Fruit fly (Drosophila melanogaster) whole organism, adult: ENCODE data around the gene CG31601.

Source experiments
- CG14711 ChIP-seq: fragments of 200-800 bp; sonication (Bioruptor generic); optimal IDR thresholded peaks from 2 replicates; lab custom pipeline; 2018; ENCODE audit warnings: missing biosample characterization, mild to moderate bottlenecking, missing genetic modification characterization, moderate library complexity
- CG1620 ChIP-seq: fragments of 200-800 bp; sonication (Bioruptor generic); optimal IDR thresholded peaks from 2 replicates; lab custom pipeline; 2016; ENCODE audit warnings: missing biosample characterization, missing genetic modification characterization
- CG33017 ChIP-seq: fragments of 200-800 bp; sonication (Bioruptor generic); optimal IDR thresholded peaks from 2 replicates; lab custom pipeline; 2018; ENCODE audit warnings: missing biosample characterization, mild to moderate bottlenecking, missing genetic modification characterization, moderate library complexity
- CG5204 ChIP-seq: fragments of 200-800 bp; sonication (Bioruptor generic); optimal IDR thresholded peaks from 2 replicates; lab custom pipeline; 2016; ENCODE audit warnings: missing biosample characterization, missing genetic modification characterization
- CG7045 ChIP-seq: fragments of 200-800 bp; sonication (Bioruptor generic); optimal IDR thresholded peaks from 2 replicates; lab custom pipeline; 2017; ENCODE audit warnings: missing biosample characterization, mild to moderate bottlenecking, missing genetic modification characterization
- CG7101 ChIP-seq: fragments of 200-800 bp; sonication (Bioruptor generic); optimal IDR thresholded peaks from 2 replicates; lab custom pipeline; 2018; ENCODE audit warnings: missing biosample characterization, mild to moderate bottlenecking, missing genetic modification characterization, moderate library complexity
- Clk ChIP-seq: fragments of 200-800 bp; sonication (Bioruptor generic); optimal IDR thresholded peaks from 2 replicates; lab custom pipeline; 2017; ENCODE audit warnings: missing biosample characterization, missing genetic modification characterization
- Hr96 ChIP-seq: fragments of 200-800 bp; sonication (Bioruptor generic); optimal IDR thresholded peaks from 2 replicates; lab custom pipeline; 2016; ENCODE audit warnings: missing biosample characterization, missing genetic modification characterization
- Mnt ChIP-seq: fragments of 200-800 bp; sonication (Bioruptor generic); optimal IDR thresholded peaks from 2 replicates; lab custom pipeline; 2016; ENCODE audit warnings: missing biosample characterization, mild to moderate bottlenecking, missing genetic modification characterization
- bab1 ChIP-seq: fragments of 200-800 bp; sonication (Bioruptor generic); optimal IDR thresholded peaks from 3 replicates; lab custom pipeline; 2019; ENCODE audit warnings: missing biosample characterization, mild to moderate bottlenecking, missing genetic modification characterization, moderate library complexity
- kay ChIP-seq: fragments of 200-800 bp; sonication (Bioruptor generic); peaks from one replicate; lab custom pipeline; 2016; ENCODE audit warnings: missing biosample characterization, missing genetic modification characterization, borderline replicate concordance
- ovo ChIP-seq: fragments of 200-800 bp; sonication (Bioruptor generic); optimal IDR thresholded peaks from 2 replicates; lab custom pipeline; 2016; ENCODE audit warnings: missing biosample characterization, missing genetic modification characterization
- tj ChIP-seq: fragments of 200-800 bp; sonication (Bioruptor generic); optimal IDR thresholded peaks from 3 replicates; lab custom pipeline; 2017; ENCODE audit warnings: missing biosample characterization, mild to moderate bottlenecking, missing genetic modification characterization, moderate library complexity
- toe ChIP-seq: fragments of 200-800 bp; sonication (Bioruptor generic); optimal IDR thresholded peaks from 2 replicates; lab custom pipeline; 2016; ENCODE audit warnings: missing biosample characterization, missing genetic modification characterization

dm6 chr2L:22043777-22044176 lies at the start of gene CG31601:
- no peak for TF ChIP-seq ovo
- no peak for TF ChIP-seq bab1 (GFP tag; lab: Kevin White, UChicago)
- TF ChIP-seq CG33017 (tag; lab: Kevin White, UChicago): no peak
- TF ChIP-seq CG7045: no peak
- TF ChIP-seq CG7101 (tag; lab: Kevin White, UChicago): no peak
- no peak for TF ChIP-seq kay (GFP tag; lab: Kevin White, UChicago)
- TF ChIP-seq CG14711 (tag; lab: Kevin White, UChicago): no peak
- no peak for TF ChIP-seq CG5204 (GFP tag; lab: Kevin White, UChicago)
- no peak for TF ChIP-seq Hr96 (GFP tag; lab: Kevin White, UChicago)
- no peak for TF ChIP-seq Clk (GFP tag; lab: Kevin White, UChicago)
- TF ChIP-seq tj (GFP tag; lab: Kevin White, UChicago): no peak
- TF ChIP-seq Mnt (GFP tag; lab: Kevin White, UChicago): no peak
- TF ChIP-seq CG1620 (GFP tag; lab: Kevin White, UChicago): no peak
- no peak for TF ChIP-seq toe (GFP tag; lab: Kevin White, UChicago)
